Fruit fly (Drosophila melanogaster) whole organism, embryonic: Measurements from ENCODE around the gene CG14454.

Experiments used
- ATbp ChIP-seq: fragments of 200-800 bp; sonication (Bioruptor generic); optimal IDR thresholded peaks from 2 replicates; lab custom pipeline; 2017; ENCODE audit warnings: missing biosample characterization, mild to moderate bottlenecking, missing genetic modification characterization, missing genetic modification reagents
- Atf-2 ChIP-seq: fragments of 200-800 bp; sonication (Bioruptor generic); optimal IDR thresholded peaks from 2 replicates; lab custom pipeline; 2016; ENCODE audit warnings: missing biosample characterization, missing genetic modification characterization
- B-H1 ChIP-seq: fragments of 200-800 bp; sonication (Bioruptor generic); IDR thresholded peaks from 3 replicates; pipeline ENCODE4 v1.3.6; 2022; ENCODE audit warnings: missing biosample characterization, missing genetic modification characterization
- BEAF-32 ChIP-seq: fragments of 200-800 bp; sonication (Bioruptor generic); optimal IDR thresholded peaks from 3 replicates; lab custom pipeline; 2017; ENCODE audit warnings: missing biosample characterization, missing genetic modification characterization, mild to moderate bottlenecking, moderate library complexity, missing genetic modification reagents
- CG10147 ChIP-seq: fragments of 200-800 bp; sonication (Bioruptor generic); optimal IDR thresholded peaks from 2 replicates; lab custom pipeline; 2019; ENCODE audit warnings: missing biosample characterization, mild to moderate bottlenecking, missing genetic modification characterization, moderate library complexity
- CG10267 ChIP-seq: fragments of 200-800 bp; sonication (Bioruptor generic); optimal IDR thresholded peaks from 2 replicates; lab custom pipeline; 2018; ENCODE audit warnings: missing biosample characterization, mild to moderate bottlenecking, missing genetic modification characterization, moderate library complexity
- CG11247 ChIP-seq: fragments of 200-800 bp; sonication (Bioruptor generic); IDR thresholded peaks from 2 replicates; pipeline ENCODE4 v1.3.6; 2022; ENCODE audit warnings: missing biosample characterization, missing genetic modification characterization
- CG11398 ChIP-seq: fragments of 200-800 bp; sonication (Bioruptor generic); optimal IDR thresholded peaks from 2 replicates; lab custom pipeline; 2016; ENCODE audit warnings: missing biosample characterization, missing genetic modification characterization
- CG11695 ChIP-seq: fragments of 200-800 bp; sonication (Bioruptor generic); IDR thresholded peaks from 3 replicates; pipeline ENCODE4 v1.3.6; 2022; ENCODE audit warnings: missing biosample characterization, missing genetic modification characterization
- CG12155 ChIP-seq: fragments of 200-800 bp; sonication (Bioruptor generic); optimal IDR thresholded peaks from 3 replicates; lab custom pipeline; 2016; ENCODE audit warnings: missing biosample characterization, missing genetic modification characterization
- CG1233 ChIP-seq: fragments of 200-800 bp; sonication (Bioruptor generic); optimal IDR thresholded peaks from 4 replicates; lab custom pipeline; 2018; ENCODE audit warnings: missing biosample characterization, mild to moderate bottlenecking, missing genetic modification characterization
- CG13287 ChIP-seq: fragments of 200-800 bp; sonication (Bioruptor generic); IDR thresholded peaks from 2 replicates; pipeline ENCODE4 v1.3.6; 2022; ENCODE audit warnings: missing biosample characterization, missing genetic modification characterization; ENCODE audit not compliant: partially characterized antibody
- CG13624 ChIP-seq: fragments of 200-800 bp; sonication (Bioruptor generic); optimal IDR thresholded peaks from 2 replicates; lab custom pipeline; 2016; ENCODE audit warnings: missing biosample characterization, missing genetic modification characterization
- CG14050 ChIP-seq: fragments of 200-800 bp; sonication (Bioruptor generic); IDR thresholded peaks from 3 replicates; pipeline ENCODE4 v1.3.6; 2022; ENCODE audit warnings: missing biosample characterization, missing genetic modification characterization
- CG14965 ChIP-seq: fragments of 200-800 bp; sonication (Bioruptor generic); optimal IDR thresholded peaks from 2 replicates; lab custom pipeline; 2016; ENCODE audit warnings: missing biosample characterization, missing genetic modification characterization, borderline replicate concordance
- CG17359 ChIP-seq: fragments of 200-800 bp; sonication (Bioruptor generic); optimal IDR thresholded peaks from 3 replicates; lab custom pipeline; 2018; ENCODE audit warnings: missing biosample characterization, mild to moderate bottlenecking, missing genetic modification characterization, moderate library complexity
- CG2199 ChIP-seq: fragments of 200-800 bp; sonication (Bioruptor generic); IDR thresholded peaks from 3 replicates; pipeline ENCODE4 v1.3.6; 2022; ENCODE audit warnings: missing biosample characterization, missing genetic modification characterization
- CG31365 ChIP-seq: fragments of 200-800 bp; sonication (Bioruptor generic); optimal IDR thresholded peaks from 2 replicates; lab custom pipeline; 2018; ENCODE audit warnings: missing biosample characterization, mild to moderate bottlenecking, missing genetic modification characterization
- CG31388 ChIP-seq: fragments of 200-800 bp; sonication (Bioruptor generic); optimal IDR thresholded peaks from 2 replicates; lab custom pipeline; 2016; ENCODE audit warnings: missing biosample characterization, missing genetic modification characterization
- CG32532 ChIP-seq: fragments of 200-800 bp; sonication (Bioruptor generic); IDR thresholded peaks from 2 replicates; pipeline ENCODE4 v1.3.6; 2022; ENCODE audit warnings: missing biosample characterization, missing genetic modification characterization
- CG3847 ChIP-seq: fragments of 200-800 bp; sonication (Bioruptor generic); IDR thresholded peaks from 2 replicates; pipeline ENCODE4 v1.3.6; 2022; ENCODE audit warnings: missing biosample characterization, missing genetic modification characterization
- CG4707 ChIP-seq: fragments of 200-800 bp; sonication (Bioruptor generic); optimal IDR thresholded peaks from 2 replicates; lab custom pipeline; 2018; ENCODE audit warnings: missing biosample characterization, mild to moderate bottlenecking, missing genetic modification characterization, moderate library complexity
- CG7372 ChIP-seq: fragments of 200-800 bp; sonication (Bioruptor generic); IDR thresholded peaks from 2 replicates; pipeline ENCODE4 v1.3.6; 2022; ENCODE audit warnings: missing biosample characterization, missing genetic modification characterization
- CG7556 ChIP-seq: fragments of 200-800 bp; sonication (Bioruptor generic); optimal IDR thresholded peaks from 2 replicates; lab custom pipeline; 2017; ENCODE audit warnings: missing biosample characterization, mild to moderate bottlenecking, missing genetic modification characterization
- CG8388 ChIP-seq: fragments of 200-800 bp; sonication (Bioruptor generic); optimal IDR thresholded peaks from 2 replicates; lab custom pipeline; 2019; ENCODE audit warnings: missing biosample characterization, mild to moderate bottlenecking, missing genetic modification characterization, moderate library complexity
- CG8924 ChIP-seq: fragments of 200-800 bp; optimal IDR thresholded peaks from 3 replicates; lab custom pipeline; 2019; ENCODE audit warnings: missing biosample characterization, mild to moderate bottlenecking, missing genetic modification characterization, moderate library complexity
- CG9727 ChIP-seq: fragments of 200-800 bp; sonication (Bioruptor generic); optimal IDR thresholded peaks from 3 replicates; lab custom pipeline; 2017; ENCODE audit warnings: missing biosample characterization, mild to moderate bottlenecking, missing genetic modification characterization
- CG9817 ChIP-seq: fragments of 200-800 bp; sonication (Bioruptor generic); optimal IDR thresholded peaks from 2 replicates; lab custom pipeline; 2018; ENCODE audit warnings: missing biosample characterization, mild to moderate bottlenecking, missing genetic modification characterization, moderate library complexity
- CG9876 ChIP-seq: fragments of 200-800 bp; sonication (Bioruptor generic); optimal IDR thresholded peaks from 2 replicates; lab custom pipeline; 2016; ENCODE audit warnings: missing biosample characterization, missing genetic modification characterization
- D19A ChIP-seq: fragments of 200-800 bp; optimal IDR thresholded peaks from 3 replicates; lab custom pipeline; 2019; ENCODE audit warnings: missing biosample characterization, mild to moderate bottlenecking, missing genetic modification characterization, moderate library complexity
- Dp ChIP-seq: fragments of 200-800 bp; sonication (Bioruptor generic); optimal IDR thresholded peaks from 2 replicates; lab custom pipeline; 2018; ENCODE audit warnings: missing biosample characterization, mild to moderate bottlenecking, missing genetic modification characterization, moderate library complexity
- E2f2 ChIP-seq: fragments of 200-800 bp; sonication (Bioruptor generic); IDR thresholded peaks from 2 replicates; pipeline ENCODE4 v1.3.6; 2022; ENCODE audit warnings: missing biosample characterization, missing genetic modification characterization
- ERR ChIP-seq: fragments of 200-800 bp; sonication (Bioruptor generic); optimal IDR thresholded peaks from 2 replicates; lab custom pipeline; 2016; ENCODE audit warnings: missing biosample characterization, missing genetic modification characterization
- GATAe ChIP-seq: fragments of 200-800 bp; sonication (Bioruptor generic); conservative IDR thresholded peaks from 2 replicates; pipeline ENCODE4 v1.3.6; 2022; ENCODE audit warnings: missing biosample characterization, missing genetic modification characterization
- Hr78 ChIP-seq, 2 experiments: fragments of 200-800 bp in 1 of 2; fragments of >200 bp in 1 of 2; sonication (Bioruptor generic) in 1 of 2; optimal IDR thresholded peaks; 2 replicates each; lab custom pipeline; 2017 to 2019; ENCODE audit warnings: missing biosample characterization in 2 of 2, missing genetic modification characterization in 2 of 2, mild to moderate bottlenecking in 1 of 2, moderate library complexity in 1 of 2
- Meics ChIP-seq: fragments of 200-800 bp; sonication (Bioruptor generic); optimal IDR thresholded peaks from 2 replicates; lab custom pipeline; 2017; ENCODE audit warnings: missing biosample characterization, mild to moderate bottlenecking, missing genetic modification characterization
- NC2β ChIP-seq: fragments of 200-800 bp; sonication (Bioruptor generic); optimal IDR thresholded peaks from 2 replicates; lab custom pipeline; 2016; ENCODE audit warnings: missing biosample characterization, missing genetic modification characterization
- NfI ChIP-seq: fragments of 200-800 bp; sonication (Bioruptor generic); optimal IDR thresholded peaks from 3 replicates; lab custom pipeline; 2018; ENCODE audit warnings: missing biosample characterization, mild to moderate bottlenecking, missing genetic modification characterization, moderate library complexity
- Six4 ChIP-seq: fragments of 200-800 bp; sonication (Bioruptor generic); optimal IDR thresholded peaks from 2 replicates; lab custom pipeline; 2016; ENCODE audit warnings: missing biosample characterization, missing genetic modification characterization
- Usf ChIP-seq: fragments of 200-800 bp; sonication (Bioruptor generic); optimal IDR thresholded peaks from 2 replicates; lab custom pipeline; 2017; ENCODE audit warnings: missing genotype, missing biosample characterization, missing genetic modification characterization
- br ChIP-seq: fragments of >200 bp; optimal IDR thresholded peaks from 2 replicates; lab custom pipeline; 2017
- bsh ChIP-seq, 2 experiments: fragments of 200-800 bp; sonication (Bioruptor generic); optimal IDR thresholded peaks; 2 replicates each; lab custom pipeline; 2017 to 2018; ENCODE audit warnings: mild to moderate bottlenecking in 2 of 2, missing biosample characterization in 2 of 2, missing genetic modification characterization in 2 of 2, moderate library complexity in 1 of 2
- chif ChIP-seq, 2 experiments: fragments of 200-800 bp; sonication (Bioruptor generic); optimal IDR thresholded peaks; 3 replicates each; lab custom pipeline; 2016; ENCODE audit warnings: missing biosample characterization in 2 of 2, missing genetic modification characterization in 2 of 2
- eve ChIP-seq, 2 experiments: fragments of >200 bp; optimal IDR thresholded peaks; 2 replicates each; lab custom pipeline; 2017; ENCODE audit warnings: missing biosample characterization in 2 of 2, missing genetic modification characterization in 2 of 2
- fd96Cb ChIP-seq: fragments of 200-800 bp; sonication (Bioruptor generic); optimal IDR thresholded peaks from 2 replicates; lab custom pipeline; 2018; ENCODE audit warnings: missing biosample characterization, mild to moderate bottlenecking, missing genetic modification characterization, moderate library complexity
- gce ChIP-seq: fragments of 200-800 bp; sonication (Bioruptor generic); IDR thresholded peaks from 3 replicates; pipeline ENCODE4 v1.3.6; 2022; ENCODE audit warnings: missing biosample characterization, missing genetic modification characterization
- pho ChIP-seq: fragments of 200-800 bp; sonication (Bioruptor generic); optimal IDR thresholded peaks from 2 replicates; lab custom pipeline; 2016; ENCODE audit warnings: missing biosample characterization, missing genetic modification characterization
- ro ChIP-seq: fragments of 200-800 bp; sonication (Bioruptor generic); IDR thresholded peaks from 2 replicates; pipeline ENCODE4 v1.3.6; 2022; ENCODE audit warnings: missing biosample characterization, missing genetic modification characterization
- tin ChIP-seq: fragments of 200-800 bp; sonication (Bioruptor generic); optimal IDR thresholded peaks from 3 replicates; lab custom pipeline; 2016; ENCODE audit warnings: missing biosample characterization, missing genetic modification characterization
- wdn ChIP-seq: fragments of 200-800 bp; sonication (Bioruptor generic); IDR thresholded peaks from 2 replicates; pipeline ENCODE4 v1.3.6; 2022; ENCODE audit warnings: missing biosample characterization, missing genetic modification characterization
- z ChIP-seq: fragments of 200-800 bp; sonication (Bioruptor generic); IDR thresholded peaks from 3 replicates; pipeline ENCODE4 v1.3.6; 2022; ENCODE audit warnings: missing biosample characterization, missing genetic modification characterization

The CG14454 gene

DNA sequence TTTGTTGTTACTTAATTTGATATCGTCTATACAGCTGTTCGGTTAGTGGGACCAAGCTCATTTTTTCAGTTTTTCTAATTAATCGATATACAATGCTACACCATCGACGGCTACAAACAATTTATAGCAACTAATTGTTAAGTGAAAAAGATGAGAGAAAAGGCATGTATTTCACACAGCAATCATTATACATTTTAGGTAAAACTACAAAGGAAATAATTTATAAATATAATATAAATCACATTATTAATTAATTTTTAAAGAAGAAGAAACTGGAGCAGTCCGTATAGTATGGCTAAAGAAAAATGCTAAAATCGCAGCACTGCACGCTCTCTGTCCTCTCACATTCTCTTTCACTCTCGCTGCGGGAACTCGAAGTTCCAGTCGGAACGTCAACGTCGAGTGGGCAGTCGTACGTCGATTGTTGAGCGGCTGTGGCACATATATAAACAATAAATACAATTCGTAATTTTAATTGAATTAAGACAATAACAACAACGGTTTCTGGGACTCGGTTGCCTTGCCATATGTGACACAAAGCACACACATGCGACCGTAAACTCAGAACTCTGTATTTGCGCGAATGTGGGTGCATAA is 35.5 kb upstream of the CG14454 start, which contains the start of the genes CG14450 and CG11367 (continued):
- peak; percentile 13 for TF ChIP-seq Six4 (GFP tag; lab: Kevin White, UChicago)
- peak; percentile 24 for TF ChIP-seq ATbp (GFP tag; lab: Kevin White, UChicago)
- no peak for TF ChIP-seq CG13624 (GFP tag; lab: Kevin White, UChicago)
- no peak for TF ChIP-seq CG31388 (GFP tag; lab: Kevin White, UChicago)
- no peak for TF ChIP-seq E2f2
- TF ChIP-seq CG9876 (GFP tag; lab: Kevin White, UChicago) = no peak
- TF ChIP-seq NC2β (GFP tag; lab: Kevin White, UChicago) = no peak
- peak; percentile 75 for TF ChIP-seq BEAF-32 (GFP tag; lab: Kevin White, UChicago)
- TF ChIP-seq NfI (GFP tag; lab: Kevin White, UChicago) = peak; percentile 5
- no peak for TF ChIP-seq fd96Cb
- TF ChIP-seq CG14965 (GFP tag; lab: Kevin White, UChicago) = no peak
- peak; percentile 5 for TF ChIP-seq CG9817 (tag; lab: Kevin White, UChicago)
- TF ChIP-seq chif (GFP tag; optimal IDR thresholded peaks at IDR 0.05; lab: Kevin White, UChicago) = no peak
- TF ChIP-seq CG11247 (GFP tag; lab: Robert Waterston, UW) = no peak
- no peak for TF ChIP-seq ERR (GFP tag; lab: Kevin White, UChicago)
- no peak for TF ChIP-seq CG9727 (GFP tag; lab: Kevin White, UChicago)
- TF ChIP-seq gce (GFP tag; lab: Robert Waterston, UW) = no peak
- TF ChIP-seq Dp (GFP tag; lab: Kevin White, UChicago) = peak; percentile 26
- no peak for TF ChIP-seq bsh (GFP tag; optimal IDR thresholded peaks at IDR 0.05; lab: Kevin White, UChicago)
- 0 out of 2 replicates have a peak, but pooled peaks have one; percentile 21 for TF ChIP-seq CG3847 (GFP tag; lab: Robert Waterston, UW)
- TF ChIP-seq tin (GFP tag; lab: Kevin White, UChicago) = no peak
- peak; percentile 79 for TF ChIP-seq CG13287
- no peak for TF ChIP-seq CG4707 (GFP tag; lab: Kevin White, UChicago)
- TF ChIP-seq Meics = peak; percentile 18
- peak; percentile 78 for TF ChIP-seq CG10267
- no peak for TF ChIP-seq Hr78 (GFP tag; optimal IDR thresholded peaks at IDR 0.05; lab: Kevin White, UChicago)
- TF ChIP-seq Atf-2 (GFP tag; lab: Kevin White, UChicago) = no peak
- no peak for TF ChIP-seq CG11398
- no peak for TF ChIP-seq Usf (GFP tag; lab: Kevin White, UChicago)
- no peak for TF ChIP-seq CG11695
- no peak for TF ChIP-seq CG31365 (tag; lab: Kevin White, UChicago)
- peak; percentile 55 for TF ChIP-seq CG12155 (GFP tag; lab: Kevin White, UChicago)
- no peak for TF ChIP-seq CG2199 (GFP tag; lab: Robert Waterston, UW)
- no peak for TF ChIP-seq br
- TF ChIP-seq CG8388 (GFP tag; lab: Kevin White, UChicago) = no peak
- TF ChIP-seq GATAe (GFP tag; lab: Robert Waterston, UW) = no peak
- no peak for TF ChIP-seq eve (GFP tag; optimal IDR thresholded peaks at IDR 0.05; lab: Kevin White, UChicago)
- peak; percentile 2 for TF ChIP-seq CG1233 (GFP tag; lab: Kevin White, UChicago)
- TF ChIP-seq ro (GFP tag; lab: Robert Waterston, UW) = no peak
- TF ChIP-seq CG32532 (GFP tag; lab: Robert Waterston, UW) = no peak; the same call in 1 of the 2 replicates
- TF ChIP-seq CG7556 (GFP tag; lab: Kevin White, UChicago) = peak; percentile 2
- TF ChIP-seq CG8924 = peak; percentile 68
- TF ChIP-seq CG17359 (tag; lab: Kevin White, UChicago) = peak; percentile 18
- peak; percentile 37 for TF ChIP-seq D19A
- TF ChIP-seq wdn (GFP tag; lab: Robert Waterston, UW) = no peak
- TF ChIP-seq pho = no peak
- no peak for TF ChIP-seq CG7372
- TF ChIP-seq B-H1 (GFP tag; lab: Robert Waterston, UW) = no peak
- peak; percentile 43 for TF ChIP-seq CG10147 (GFP tag; lab: Kevin White, UChicago)
- no peak for TF ChIP-seq CG14050 (GFP tag; lab: Robert Waterston, UW)
- TF ChIP-seq z = no peak
